Worm (Caenorhabditis elegans): Measurements from ENCODE around the gene phf-30.

ce11 chrV:8435292-8435691, 33.5 kb upstream of the phf-30 start:
- TF ChIP-seq ztf-23 (GFP tag; IDR thresholded peaks at IDR 0.05): no peak
- TF ChIP-seq tab-1 (GFP tag; IDR thresholded peaks at IDR 0.05): no peak
- TF ChIP-seq med-1 (GFP tag; optimal IDR thresholded peaks at IDR 0.05; ENCODE audit: insufficient read depth): no peak
- no peak for TF ChIP-seq ref-1 (GFP tag; conservative IDR thresholded peaks at IDR 0.05)
- TF ChIP-seq klf-2 (GFP tag; conservative IDR thresholded peaks at IDR 0.05): no peak
- TF ChIP-seq T22C8.4 (GFP tag; IDR thresholded peaks at IDR 0.05): no peak
- TF ChIP-seq cog-1 (tag; optimal IDR thresholded peaks at IDR 0.05): no peak
- no peak for TF ChIP-seq ztf-29 (GFP tag; IDR thresholded peaks at IDR 0.05)
- no peak for TF ChIP-seq flt-1 (GFP tag; IDR thresholded peaks at IDR 0.05)

Data from whole organism, midembryonic.